Fruit fly (Drosophila melanogaster) whole organism, embryonic: ENCODE data around the gene CG43737.

ENCODE experiments used
- Bdp1 ChIP-seq: fragments of 200-800 bp; sonication (Bioruptor generic); optimal IDR thresholded peaks from 3 replicates; lab custom pipeline; 2016; ENCODE audit warnings: missing biosample characterization, missing genetic modification characterization
- CG11456 ChIP-seq: fragments of 200-800 bp; sonication (Bioruptor generic); IDR thresholded peaks from 3 replicates; pipeline ENCODE4 v1.3.6; 2022; ENCODE audit warnings: missing biosample characterization, missing genetic modification characterization
- CG12155 ChIP-seq: fragments of 200-800 bp; sonication (Bioruptor generic); optimal IDR thresholded peaks from 3 replicates; lab custom pipeline; 2016; ENCODE audit warnings: missing biosample characterization, missing genetic modification characterization
- CG12299 ChIP-seq: fragments of 200-800 bp; sonication (Bioruptor generic); optimal IDR thresholded peaks from 2 replicates; lab custom pipeline; 2018; ENCODE audit warnings: missing biosample characterization, mild to moderate bottlenecking, missing genetic modification characterization
- CG14441 ChIP-seq: fragments of 200-800 bp; sonication (Bioruptor generic); IDR thresholded peaks from 2 replicates; pipeline ENCODE4 v1.3.6; 2022; ENCODE audit warnings: missing biosample characterization, missing genetic modification characterization
- CG1529 ChIP-seq: fragments of 200-800 bp; sonication (Bioruptor generic); optimal IDR thresholded peaks from 3 replicates; lab custom pipeline; 2018; ENCODE audit warnings: missing biosample characterization, missing genetic modification characterization
- CG17568 ChIP-seq: fragments of 200-800 bp; sonication (Bioruptor generic); optimal IDR thresholded peaks from 2 replicates; lab custom pipeline; 2018; ENCODE audit warnings: missing biosample characterization, mild to moderate bottlenecking, missing genetic modification characterization, moderate library complexity
- CG17802 ChIP-seq: fragments of 200-800 bp; sonication (Bioruptor generic); optimal IDR thresholded peaks from 2 replicates; lab custom pipeline; 2018; ENCODE audit warnings: missing biosample characterization, mild to moderate bottlenecking, missing genetic modification characterization, moderate library complexity
- CG1832 ChIP-seq: fragments of 200-800 bp; sonication (Bioruptor generic); optimal IDR thresholded peaks from 2 replicates; lab custom pipeline; 2017; ENCODE audit warnings: missing biosample characterization, mild to moderate bottlenecking, missing genetic modification characterization, inconsistent platforms
- CG18476 ChIP-seq: fragments of 200-800 bp; sonication (Bioruptor generic); optimal IDR thresholded peaks from 2 replicates; lab custom pipeline; 2016; ENCODE audit warnings: missing biosample characterization, mild to moderate bottlenecking, missing genetic modification characterization
- CG34376 ChIP-seq: fragments of 200-800 bp; sonication (Bioruptor generic); optimal IDR thresholded peaks from 2 replicates; lab custom pipeline; 2018; ENCODE audit warnings: missing biosample characterization, mild to moderate bottlenecking, missing genetic modification characterization
- CG4360 ChIP-seq: fragments of 200-800 bp; sonication (Bioruptor generic); IDR thresholded peaks from 2 replicates; pipeline ENCODE4 v1.3.6; 2022; ENCODE audit warnings: missing biosample characterization, missing genetic modification characterization
- CG4854 ChIP-seq: fragments of 200-800 bp; sonication (Bioruptor generic); optimal IDR thresholded peaks from 2 replicates; lab custom pipeline; 2016; ENCODE audit warnings: missing biosample characterization, missing genetic modification characterization, inconsistent platforms
- CG6254 ChIP-seq: fragments of 200-800 bp; sonication (Bioruptor generic); optimal IDR thresholded peaks from 3 replicates; lab custom pipeline; 2017; ENCODE audit warnings: mild to moderate bottlenecking, missing biosample characterization, missing genetic modification reagents, missing genetic modification characterization
- CG7271 ChIP-seq: fragments of 200-800 bp; sonication (Bioruptor generic); optimal IDR thresholded peaks from 2 replicates; lab custom pipeline; 2018; ENCODE audit warnings: missing biosample characterization, mild to moderate bottlenecking, missing genetic modification characterization, moderate library complexity
- CG7556 ChIP-seq: fragments of 200-800 bp; sonication (Bioruptor generic); optimal IDR thresholded peaks from 2 replicates; lab custom pipeline; 2017; ENCODE audit warnings: missing biosample characterization, mild to moderate bottlenecking, missing genetic modification characterization
- CG9817 ChIP-seq: fragments of 200-800 bp; sonication (Bioruptor generic); optimal IDR thresholded peaks from 2 replicates; lab custom pipeline; 2018; ENCODE audit warnings: missing biosample characterization, mild to moderate bottlenecking, missing genetic modification characterization, moderate library complexity
- CHES-1-like ChIP-seq: fragments of 200-800 bp; sonication (Bioruptor generic); optimal IDR thresholded peaks from 2 replicates; lab custom pipeline; 2016; ENCODE audit warnings: missing biosample characterization, missing genetic modification characterization
- Deaf1 ChIP-seq: fragments of 200-800 bp; optimal IDR thresholded peaks from 3 replicates; lab custom pipeline; 2019; ENCODE audit warnings: missing biosample characterization, mild to moderate bottlenecking, missing genetic modification characterization, moderate library complexity
- Dip2 ChIP-seq: fragments of 200-800 bp; sonication (Bioruptor generic); IDR thresholded peaks from 2 replicates; pipeline ENCODE4 v1.3.6; 2022; ENCODE audit warnings: missing biosample characterization, missing genetic modification characterization
- Fer3 ChIP-seq: fragments of 200-800 bp; sonication (Bioruptor generic); optimal IDR thresholded peaks from 2 replicates; lab custom pipeline; 2018; ENCODE audit warnings: missing biosample characterization, mild to moderate bottlenecking, missing genetic modification characterization, moderate library complexity
- Hey ChIP-seq: fragments of 200-800 bp; sonication (Bioruptor generic); optimal IDR thresholded peaks from 3 replicates; lab custom pipeline; 2018; ENCODE audit warnings: missing biosample characterization, mild to moderate bottlenecking, missing genetic modification characterization
- Med ChIP-seq: fragments of 200-800 bp; sonication (Bioruptor generic); peaks from one replicate; lab custom pipeline; 2016; ENCODE audit warnings: missing biosample characterization, missing genetic modification characterization, mild to moderate bottlenecking, inconsistent platforms, moderate library complexity
- NC2α ChIP-seq: fragments of 200-800 bp; sonication (Bioruptor generic); optimal IDR thresholded peaks from 2 replicates; lab custom pipeline; 2016; ENCODE audit warnings: missing biosample characterization, missing genetic modification characterization
- Oaz ChIP-seq: fragments of 200-800 bp; sonication (Bioruptor generic); IDR thresholded peaks from 2 replicates; pipeline ENCODE4 v1.3.6; 2022; ENCODE audit warnings: missing biosample characterization, missing genetic modification characterization
- Opbp ChIP-seq: fragments of 200-800 bp; sonication (Bioruptor generic); IDR thresholded peaks from 3 replicates; pipeline ENCODE4 v1.3.6; 2022; ENCODE audit warnings: missing biosample characterization, missing genetic modification characterization; ENCODE audit not compliant: partially characterized antibody
- Ravus ChIP-seq: fragments of 200-800 bp; sonication (Bioruptor generic); IDR thresholded peaks from 2 replicates; pipeline ENCODE4 v1.3.6; 2022; ENCODE audit warnings: missing biosample characterization, missing genetic modification characterization
- Scr ChIP-seq: fragments of 200-800 bp; sonication (Bioruptor generic); IDR thresholded peaks from 2 replicates; pipeline ENCODE4 v1.3.6; 2022; ENCODE audit warnings: missing biosample characterization, missing genetic modification characterization; ENCODE audit not compliant: partially characterized antibody
- Side ChIP-seq: fragments of 200-800 bp; sonication (Bioruptor generic); optimal IDR thresholded peaks from 2 replicates; lab custom pipeline; 2016; ENCODE audit warnings: missing biosample characterization, missing genetic modification characterization
- Sox102F ChIP-seq: fragments of 200-800 bp; sonication (Bioruptor generic); optimal IDR thresholded peaks from 2 replicates; lab custom pipeline; 2018; ENCODE audit warnings: missing biosample characterization, mild to moderate bottlenecking, missing genetic modification characterization, moderate library complexity
- Trl ChIP-seq, 3 experiments: fragments of >200 bp in 2 of 3; fragments of 200-800 bp in 1 of 3; sonication (Bioruptor generic) in 1 of 3; optimal IDR thresholded peaks; 2 replicates in 1 of 3; 3 replicates in 2 of 3; lab custom pipeline; 2016 to 2017; ENCODE audit warnings: missing biosample characterization in 1 of 3, missing genetic modification characterization in 1 of 3
- Usf ChIP-seq: fragments of 200-800 bp; sonication (Bioruptor generic); optimal IDR thresholded peaks from 2 replicates; lab custom pipeline; 2017; ENCODE audit warnings: missing genotype, missing biosample characterization, missing genetic modification characterization
- ab ChIP-seq: fragments of 200-800 bp; sonication (Bioruptor generic); optimal IDR thresholded peaks from 2 replicates; lab custom pipeline; 2016; ENCODE audit warnings: missing biosample characterization, missing genetic modification characterization
- amos ChIP-seq: fragments of 200-800 bp; sonication (Bioruptor generic); IDR thresholded peaks from 2 replicates; pipeline ENCODE4 v1.3.6; 2022; ENCODE audit warnings: missing biosample characterization, missing genetic modification characterization; ENCODE audit not compliant: partially characterized antibody
- bigmax ChIP-seq: fragments of 200-800 bp; sonication (Bioruptor generic); optimal IDR thresholded peaks from 2 replicates; lab custom pipeline; 2018; ENCODE audit warnings: missing biosample characterization, mild to moderate bottlenecking, missing genetic modification characterization
- bowl ChIP-seq: fragments of 200-800 bp; sonication (Bioruptor generic); IDR thresholded peaks from 2 replicates; pipeline ENCODE4 v1.3.6; 2022; ENCODE audit warnings: missing biosample characterization, missing genetic modification characterization
- dan ChIP-seq: fragments of 200-800 bp; sonication (Bioruptor generic); IDR thresholded peaks from 2 replicates; pipeline ENCODE4 v1.3.6; 2022; ENCODE audit warnings: missing biosample characterization, missing genetic modification characterization
- dmrt99B ChIP-seq: fragments of 200-800 bp; sonication (Bioruptor generic); optimal IDR thresholded peaks from 2 replicates; lab custom pipeline; 2018; ENCODE audit warnings: missing biosample characterization, mild to moderate bottlenecking, missing genetic modification characterization, moderate library complexity
- gcm2 ChIP-seq: fragments of 200-800 bp; sonication (Bioruptor generic); optimal IDR thresholded peaks from 2 replicates; lab custom pipeline; 2016; ENCODE audit warnings: missing biosample characterization, missing genetic modification characterization
- grn ChIP-seq: fragments of 200-800 bp; sonication (Bioruptor generic); optimal IDR thresholded peaks from 3 replicates; lab custom pipeline; 2017; ENCODE audit warnings: missing biosample characterization, missing genetic modification characterization
- gsb ChIP-seq: fragments of 200-800 bp; sonication (Bioruptor generic); IDR thresholded peaks from 2 replicates; pipeline ENCODE4 v1.3.6; 2022; ENCODE audit warnings: missing biosample characterization, missing genetic modification characterization
- klu ChIP-seq: fragments of 200-800 bp; sonication (Bioruptor generic); IDR thresholded peaks from 2 replicates; pipeline ENCODE4 v1.3.6; 2022; ENCODE audit warnings: missing biosample characterization, missing genetic modification characterization
- kni ChIP-seq: fragments of 200-800 bp; sonication (Bioruptor generic); optimal IDR thresholded peaks from 3 replicates; lab custom pipeline; 2017; ENCODE audit warnings: mild to moderate bottlenecking, missing biosample characterization, missing genetic modification reagents, missing genetic modification characterization
- mam ChIP-seq: fragments of 200-800 bp; sonication (Bioruptor generic); optimal IDR thresholded peaks from 3 replicates; lab custom pipeline; 2016; ENCODE audit warnings: missing biosample characterization, missing genetic modification characterization
- pum ChIP-seq: fragments of 200-800 bp; sonication (Bioruptor generic); optimal IDR thresholded peaks from 2 replicates; lab custom pipeline; 2016; ENCODE audit warnings: missing biosample characterization, missing genetic modification characterization
- run ChIP-seq: fragments of 200-800 bp; sonication (Bioruptor generic); optimal IDR thresholded peaks from 3 replicates; lab custom pipeline; 2018; ENCODE audit warnings: missing biosample characterization, mild to moderate bottlenecking, missing genetic modification characterization
- zen ChIP-seq: fragments of 200-800 bp; sonication (Bioruptor generic); optimal IDR thresholded peaks from 3 replicates; lab custom pipeline; 2018; ENCODE audit warnings: missing biosample characterization, mild to moderate bottlenecking, missing genetic modification characterization, moderate library complexity
- zen2 ChIP-seq: fragments of 200-800 bp; sonication (Bioruptor generic); IDR thresholded peaks from 3 replicates; pipeline ENCODE4 v1.3.6; 2022; ENCODE audit warnings: missing biosample characterization, missing genetic modification characterization; ENCODE audit not compliant: partially characterized antibody

The CG43737 gene

dm6 chrX:15138994-15139863 lies 36.0 kb upstream of the CG43737 start, which contains the start of gene RpL37-1 (continued):
- peak; percentile 77 for TF ChIP-seq amos
- no peak for TF ChIP-seq Dip2
- TF ChIP-seq CG1529 = no peak
- no peak for TF ChIP-seq Hey (tag; lab: Kevin White, UChicago)
- TF ChIP-seq NC2α = peak; percentile 29
- TF ChIP-seq Deaf1 = peak; percentile 13
- TF ChIP-seq CG17568 (GFP tag; lab: Kevin White, UChicago) = peak; percentile 73
- peak; percentile 79 for TF ChIP-seq Scr (GFP tag; lab: Robert Waterston, UW)
- TF ChIP-seq Opbp = peak; percentile 78
- TF ChIP-seq CG9817 = peak; percentile 47
- no peak for TF ChIP-seq run (tag; lab: Kevin White, UChicago)
- TF ChIP-seq dmrt99B (tag; lab: Kevin White, UChicago) = peak; percentile 38
- TF ChIP-seq bigmax = peak; percentile 4
- peak; percentile 51 for TF ChIP-seq kni (GFP tag; lab: Kevin White, UChicago)
- TF ChIP-seq gcm2 (GFP tag; lab: Kevin White, UChicago) = peak; percentile 29
- peak; percentile 34; the same call in 1 of the 2 replicates for TF ChIP-seq klu
- TF ChIP-seq CG18476 (GFP tag; lab: Kevin White, UChicago) = no peak
- TF ChIP-seq Fer3 = peak; percentile 57
- peak; percentile 83 for TF ChIP-seq CG11456
- no peak for TF ChIP-seq bowl (GFP tag; lab: Robert Waterston, UW)
- no peak for TF ChIP-seq gsb (GFP tag; lab: Robert Waterston, UW)
- no peak for TF ChIP-seq ab (GFP tag; lab: Kevin White, UChicago)
- TF ChIP-seq CG34376 (GFP tag; lab: Kevin White, UChicago) = peak; percentile 64
- TF ChIP-seq mam (GFP tag; lab: Kevin White, UChicago) = peak; percentile 65
- TF ChIP-seq zen2 (GFP tag; lab: Robert Waterston, UW) = peak; percentile 47; the same call in 1 of the 3 replicates
- peak; percentile 34 for TF ChIP-seq CG17802 (tag; lab: Kevin White, UChicago)
- TF ChIP-seq CG7271 = peak; percentile 40
- peak; percentile 77 for TF ChIP-seq Side (GFP tag; lab: Kevin White, UChicago)
- peak; percentile 3 for TF ChIP-seq CG12299
- no peak for TF ChIP-seq Trl (optimal IDR thresholded peaks at IDR 0.05; lab: Kevin White, UChicago)
- peak; percentile 76 for TF ChIP-seq Trl (GFP tag; optimal IDR thresholded peaks at IDR 0.05; lab: Kevin White, UChicago)
- TF ChIP-seq Usf (GFP tag; lab: Kevin White, UChicago) = peak; percentile 12
- TF ChIP-seq grn (GFP tag; lab: Kevin White, UChicago) = no peak
- TF ChIP-seq Med (GFP tag; lab: Kevin White, UChicago) = peak; percentile 97
- peak; percentile 41 for TF ChIP-seq Sox102F (GFP tag; lab: Kevin White, UChicago)
- peak; percentile 46 for TF ChIP-seq Oaz (GFP tag; lab: Robert Waterston, UW)
- peak; percentile 49 for TF ChIP-seq CG12155 (GFP tag; lab: Kevin White, UChicago)
- TF ChIP-seq CG6254 = no peak
- TF ChIP-seq Bdp1 (GFP tag; lab: Kevin White, UChicago) = peak; percentile 11
- TF ChIP-seq pum (GFP tag; lab: Kevin White, UChicago) = peak; percentile 52
- TF ChIP-seq CG1832 (GFP tag; lab: Kevin White, UChicago) = no peak
- TF ChIP-seq CG4360 (GFP tag; lab: Robert Waterston, UW) = peak; percentile 4; the same call in 1 of the 2 replicates
- no peak for TF ChIP-seq dan (GFP tag; lab: Robert Waterston, UW)
- TF ChIP-seq CG7556 (GFP tag; lab: Kevin White, UChicago) = peak; percentile 37
- TF ChIP-seq zen (tag; lab: Kevin White, UChicago) = peak; percentile 19
- peak; percentile 66 for TF ChIP-seq CG14441 (GFP tag; lab: Robert Waterston, UW)
- TF ChIP-seq CG4854 (GFP tag; lab: Kevin White, UChicago) = no peak
- peak; percentile 68 for TF ChIP-seq CHES-1-like
- TF ChIP-seq Ravus (GFP tag; lab: Robert Waterston, UW) = no peak
